Fruit fly (Drosophila melanogaster) whole organism, embryonic: ENCODE results near the gene frm.

ENCODE experiments used
- Abd-B ChIP-seq: fragments of 200-800 bp; sonication (Bioruptor generic); optimal IDR thresholded peaks from 2 replicates; lab custom pipeline; 2018; ENCODE audit warnings: missing biosample characterization, mild to moderate bottlenecking, missing genetic modification characterization, moderate library complexity
- Atf3 ChIP-seq: fragments of 200-800 bp; sonication (Bioruptor generic); optimal IDR thresholded peaks from 3 replicates; lab custom pipeline; 2016; ENCODE audit warnings: missing biosample characterization, missing genetic modification characterization
- BEAF-32 ChIP-seq: fragments of 200-800 bp; sonication (Bioruptor generic); optimal IDR thresholded peaks from 3 replicates; lab custom pipeline; 2017; ENCODE audit warnings: missing biosample characterization, missing genetic modification characterization, mild to moderate bottlenecking, moderate library complexity, missing genetic modification reagents
- CG10147 ChIP-seq: fragments of 200-800 bp; sonication (Bioruptor generic); optimal IDR thresholded peaks from 2 replicates; lab custom pipeline; 2019; ENCODE audit warnings: missing biosample characterization, mild to moderate bottlenecking, missing genetic modification characterization, moderate library complexity
- CG10321 ChIP-seq: fragments of 200-800 bp; sonication (Bioruptor generic); IDR thresholded peaks from 2 replicates; pipeline ENCODE4 v1.3.6; 2022; ENCODE audit warnings: missing biosample characterization, missing genetic modification characterization
- CG10462 ChIP-seq: fragments of 200-800 bp; sonication (Bioruptor generic); optimal IDR thresholded peaks from 2 replicates; lab custom pipeline; 2016; ENCODE audit warnings: missing biosample characterization, missing genetic modification characterization
- CG12104 ChIP-seq: fragments of 200-800 bp; sonication (Bioruptor generic); optimal IDR thresholded peaks from 3 replicates; lab custom pipeline; 2016; ENCODE audit warnings: missing biosample characterization, missing genetic modification characterization
- CG12391 ChIP-seq: fragments of 200-800 bp; sonication (Bioruptor generic); optimal IDR thresholded peaks from 3 replicates; lab custom pipeline; 2018; ENCODE audit warnings: missing biosample characterization, mild to moderate bottlenecking, missing genetic modification characterization, moderate library complexity
- CG13894 ChIP-seq: fragments of 200-800 bp; sonication (Bioruptor generic); optimal IDR thresholded peaks from 3 replicates; lab custom pipeline; 2018; ENCODE audit warnings: missing biosample characterization, mild to moderate bottlenecking, missing genetic modification characterization, moderate library complexity
- CG14014 ChIP-seq: fragments of 200-800 bp; sonication (Bioruptor generic); IDR thresholded peaks from 2 replicates; pipeline ENCODE4 v1.3.6; 2022; ENCODE audit warnings: missing biosample characterization, missing genetic modification characterization
- CG14860 ChIP-seq: fragments of 200-800 bp; sonication (Bioruptor generic); IDR thresholded peaks from 3 replicates; pipeline ENCODE4 v1.3.6; 2022; ENCODE audit warnings: missing biosample characterization, missing genetic modification characterization; ENCODE audit not compliant: partially characterized antibody
- CG15514 ChIP-seq: fragments of 200-800 bp; sonication (Bioruptor generic); optimal IDR thresholded peaks from 3 replicates; lab custom pipeline; 2017; ENCODE audit warnings: missing biosample characterization, missing genetic modification characterization, mild to moderate bottlenecking, moderate library complexity, missing genetic modification reagents
- CG15696 ChIP-seq: fragments of 200-800 bp; sonication (Bioruptor generic); optimal IDR thresholded peaks from 2 replicates; lab custom pipeline; 2019; ENCODE audit warnings: missing biosample characterization, mild to moderate bottlenecking, missing genetic modification characterization, moderate library complexity
- CG1647 ChIP-seq: fragments of 200-800 bp; sonication (Bioruptor generic); optimal IDR thresholded peaks from 3 replicates; lab custom pipeline; 2016; ENCODE audit warnings: missing biosample characterization, missing genetic modification characterization
- CG17829 ChIP-seq: fragments of 200-800 bp; optimal IDR thresholded peaks from 2 replicates; lab custom pipeline; 2019; ENCODE audit warnings: missing biosample characterization, mild to moderate bottlenecking, missing genetic modification characterization, moderate library complexity
- CG2712 ChIP-seq: fragments of 200-800 bp; optimal IDR thresholded peaks from 3 replicates; lab custom pipeline; 2019; ENCODE audit warnings: missing biosample characterization, mild to moderate bottlenecking, missing genetic modification characterization, moderate library complexity
- CG31388 ChIP-seq: fragments of 200-800 bp; sonication (Bioruptor generic); optimal IDR thresholded peaks from 2 replicates; lab custom pipeline; 2016; ENCODE audit warnings: missing biosample characterization, missing genetic modification characterization
- CG33557 ChIP-seq: fragments of 200-800 bp; sonication (Bioruptor generic); optimal IDR thresholded peaks from 2 replicates; lab custom pipeline; 2019; ENCODE audit warnings: missing biosample characterization, mild to moderate bottlenecking, missing genetic modification characterization, moderate library complexity
- CG43689 ChIP-seq: fragments of 200-800 bp; sonication (Bioruptor generic); IDR thresholded peaks from 2 replicates; pipeline ENCODE4 v1.3.6; 2022; ENCODE audit warnings: missing biosample characterization, missing genetic modification characterization
- CG7357 ChIP-seq: fragments of 200-800 bp; sonication (Bioruptor generic); IDR thresholded peaks from 3 replicates; pipeline ENCODE4 v1.3.6; 2022; ENCODE audit warnings: missing biosample characterization, missing genetic modification characterization
- CTCF ChIP-seq: fragments of 200-800 bp; sonication (Bioruptor generic); optimal IDR thresholded peaks from 2 replicates; lab custom pipeline; 2017; ENCODE audit warnings: missing biosample characterization, mild to moderate bottlenecking, missing genetic modification characterization, moderate library complexity
- D19B ChIP-seq: fragments of 200-800 bp; sonication (Bioruptor generic); optimal IDR thresholded peaks from 2 replicates; lab custom pipeline; 2017; ENCODE audit warnings: missing biosample characterization, mild to moderate bottlenecking, missing genetic modification characterization
- Dad ChIP-seq: fragments of 200-800 bp; sonication (Bioruptor generic); optimal IDR thresholded peaks from 3 replicates; lab custom pipeline; 2016; ENCODE audit warnings: missing biosample characterization, missing genetic modification characterization
- Doc3 ChIP-seq: fragments of 200-800 bp; sonication (Bioruptor generic); IDR thresholded peaks from 3 replicates; pipeline ENCODE4 v1.3.6; 2022; ENCODE audit warnings: missing biosample characterization, missing genetic modification characterization; ENCODE audit not compliant: partially characterized antibody
- GATAe ChIP-seq: fragments of 200-800 bp; sonication (Bioruptor generic); conservative IDR thresholded peaks from 2 replicates; pipeline ENCODE4 v1.3.6; 2022; ENCODE audit warnings: missing biosample characterization, missing genetic modification characterization
- Hey ChIP-seq: fragments of 200-800 bp; sonication (Bioruptor generic); optimal IDR thresholded peaks from 3 replicates; lab custom pipeline; 2018; ENCODE audit warnings: missing biosample characterization, mild to moderate bottlenecking, missing genetic modification characterization
- Hsf ChIP-seq: fragments of 200-800 bp; sonication (Bioruptor generic); optimal IDR thresholded peaks from 3 replicates; lab custom pipeline; 2016; ENCODE audit warnings: missing biosample characterization, missing genetic modification characterization
- Kr ChIP-seq: fragments of 200-800 bp; sonication (Bioruptor generic); optimal IDR thresholded peaks from 2 replicates; lab custom pipeline; 2017; ENCODE audit warnings: missing biosample characterization, mild to moderate bottlenecking, missing genetic modification characterization
- MESR4 ChIP-seq: fragments of 200-800 bp; sonication (Bioruptor generic); optimal IDR thresholded peaks from 2 replicates; lab custom pipeline; 2018; ENCODE audit warnings: missing biosample characterization, mild to moderate bottlenecking, missing genetic modification characterization, moderate library complexity
- Med ChIP-seq: fragments of 200-800 bp; sonication (Bioruptor generic); peaks from one replicate; lab custom pipeline; 2016; ENCODE audit warnings: missing biosample characterization, missing genetic modification characterization, mild to moderate bottlenecking, inconsistent platforms, moderate library complexity
- Neu2 ChIP-seq: fragments of 200-800 bp; sonication (Bioruptor generic); optimal IDR thresholded peaks from 3 replicates; lab custom pipeline; 2016; ENCODE audit warnings: missing biosample characterization, missing genetic modification characterization, borderline replicate concordance
- Nf-YA ChIP-seq: fragments of 200-800 bp; sonication (Bioruptor generic); IDR thresholded peaks from 2 replicates; pipeline ENCODE4 v1.3.6; 2022; ENCODE audit warnings: missing biosample characterization, missing genetic modification characterization
- abd-A ChIP-seq: fragments of 200-800 bp; sonication (Bioruptor generic); optimal IDR thresholded peaks from 3 replicates; lab custom pipeline; 2019; ENCODE audit warnings: missing biosample characterization, mild to moderate bottlenecking, missing genetic modification characterization, moderate library complexity
- bsh ChIP-seq, 2 experiments: fragments of 200-800 bp; sonication (Bioruptor generic); optimal IDR thresholded peaks; 2 replicates each; lab custom pipeline; 2017 to 2018; ENCODE audit warnings: mild to moderate bottlenecking in 2 of 2, missing biosample characterization in 2 of 2, missing genetic modification characterization in 2 of 2, moderate library complexity in 1 of 2
- chinmo ChIP-seq: fragments of 200-800 bp; sonication (Bioruptor generic); IDR thresholded peaks from 4 replicates; pipeline ENCODE4 v1.3.6; 2022; ENCODE audit warnings: missing biosample characterization, missing genetic modification characterization; ENCODE audit not compliant: partially characterized antibody
- crp ChIP-seq, 2 experiments: fragments of 200-800 bp; sonication (Bioruptor generic); optimal IDR thresholded peaks; 2 replicates in 1 of 2; 3 replicates in 1 of 2; lab custom pipeline; 2017; ENCODE audit warnings: missing biosample characterization in 2 of 2, missing genetic modification characterization in 2 of 2, mild to moderate bottlenecking in 1 of 2, moderate library complexity in 1 of 2
- ems ChIP-seq: fragments of 200-800 bp; sonication (Bioruptor generic); optimal IDR thresholded peaks from 3 replicates; lab custom pipeline; 2016; ENCODE audit warnings: missing biosample characterization, missing genetic modification characterization
- fu2 ChIP-seq: fragments of 200-800 bp; sonication (Bioruptor generic); optimal IDR thresholded peaks from 2 replicates; lab custom pipeline; 2016; ENCODE audit warnings: missing biosample characterization, missing genetic modification characterization
- jumu ChIP-seq: fragments of 200-800 bp; sonication (Bioruptor generic); optimal IDR thresholded peaks from 3 replicates; lab custom pipeline; 2016; ENCODE audit warnings: missing biosample characterization, missing genetic modification characterization
- lola ChIP-seq, 3 experiments: fragments of >200 bp in 2 of 3; fragments of 200-800 bp in 1 of 3; sonication (Bioruptor generic) in 1 of 3; optimal IDR thresholded peaks; 2 replicates each; lab custom pipeline; 2017 to 2019; ENCODE audit warnings: missing biosample characterization in 3 of 3, missing genetic modification characterization in 3 of 3, mild to moderate bottlenecking in 1 of 3, moderate library complexity in 1 of 3
- mirr ChIP-seq: fragments of 200-800 bp; sonication (Bioruptor generic); optimal IDR thresholded peaks from 3 replicates; lab custom pipeline; 2018; ENCODE audit warnings: missing biosample characterization, mild to moderate bottlenecking, missing genetic modification characterization
- onecut ChIP-seq: fragments of 200-800 bp; sonication (Bioruptor generic); IDR thresholded peaks from 2 replicates; pipeline ENCODE4 v1.3.6; 2022; ENCODE audit warnings: missing biosample characterization, missing genetic modification characterization
- ranshi ChIP-seq: fragments of 200-800 bp; sonication (Bioruptor generic); IDR thresholded peaks from 2 replicates; pipeline ENCODE4 v1.3.6; 2022; ENCODE audit warnings: missing biosample characterization, missing genetic modification characterization
- repo ChIP-seq: fragments of 200-800 bp; sonication (Bioruptor generic); optimal IDR thresholded peaks from 2 replicates; lab custom pipeline; 2016; ENCODE audit warnings: missing biosample characterization, missing genetic modification characterization
- sc ChIP-seq, 3 experiments: fragments of >200 bp in 2 of 3; fragments of 200-800 bp in 1 of 3; sonication (Bioruptor generic) in 1 of 3; optimal IDR thresholded peaks; 2 replicates in 2 of 3; 3 replicates in 1 of 3; lab custom pipeline; 2017; ENCODE audit warnings: mild to moderate bottlenecking in 1 of 3, missing biosample characterization in 1 of 3, missing genetic modification characterization in 1 of 3, missing genetic modification reagents in 1 of 3
- sob ChIP-seq: fragments of 200-800 bp; sonication (Bioruptor generic); IDR thresholded peaks from 2 replicates; pipeline ENCODE4 v1.3.6; 2022; ENCODE audit warnings: missing biosample characterization, missing genetic modification characterization
- trh ChIP-seq: fragments of 200-800 bp; sonication (Bioruptor generic); optimal IDR thresholded peaks from 2 replicates; lab custom pipeline; 2016; ENCODE audit warnings: missing biosample characterization, missing genetic modification characterization

frm gene

DNA sequence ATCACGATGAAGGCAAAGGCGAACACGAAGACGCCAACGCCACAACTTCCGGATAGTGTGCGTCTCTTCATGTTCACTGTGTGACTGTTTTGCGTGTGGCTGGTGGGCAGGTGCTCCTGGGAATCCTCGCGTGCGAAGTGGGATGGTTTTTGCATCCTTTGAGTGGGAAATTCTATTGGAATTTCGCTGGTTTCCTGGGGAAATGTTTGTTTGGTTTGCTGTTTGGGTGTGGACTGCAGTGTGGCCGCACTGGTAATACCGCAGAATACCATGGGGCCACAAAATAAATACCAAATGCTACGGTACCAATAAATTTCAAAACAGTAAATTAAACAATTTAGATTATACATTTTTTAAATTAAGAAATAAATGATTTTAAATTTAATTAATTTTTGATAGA lies 10.4 kb upstream of the frm start, which contains the start of gene sinu (continued):
- TF ChIP-seq Neu2: no peak
- TF ChIP-seq repo (GFP tag; lab: Kevin White, UChicago): no peak
- TF ChIP-seq crp (GFP tag; optimal IDR thresholded peaks at IDR 0.05; lab: Kevin White, UChicago): peak in 1 of 2 experiments; percentile 70
- no peak for TF ChIP-seq ems (GFP tag; lab: Kevin White, UChicago)
- TF ChIP-seq, all 482 proteins: peak for 20

DNA sequence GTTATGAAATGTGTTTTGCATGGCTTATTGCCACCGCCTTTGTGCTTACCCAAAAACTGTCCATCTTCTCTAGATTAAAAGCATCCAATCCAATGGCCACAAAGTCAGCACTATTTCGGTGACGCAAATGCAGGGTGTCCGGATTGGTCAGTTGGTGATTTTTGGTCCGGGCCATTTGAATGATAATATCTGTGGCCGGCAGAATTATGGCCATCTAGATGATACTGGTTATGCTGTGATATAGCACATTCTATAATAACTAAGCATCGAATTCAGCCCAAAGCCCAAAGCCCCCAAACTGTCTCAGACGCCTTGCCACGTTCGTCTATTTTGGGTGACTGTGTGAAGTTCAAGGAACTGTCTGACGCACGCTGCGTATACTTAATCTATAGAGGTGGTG lies 5.2 kb upstream of the frm start:
- TF ChIP-seq CG7357 (GFP tag; lab: Robert Waterston, UW): no peak
- no peak for TF ChIP-seq MESR4 (GFP tag; lab: Kevin White, UChicago)
- no peak for TF ChIP-seq Hsf (GFP tag; lab: Kevin White, UChicago)
- TF ChIP-seq Nf-YA (GFP tag; lab: Robert Waterston, UW): no peak
- TF ChIP-seq fu2 (GFP tag; lab: Kevin White, UChicago): no peak
- TF ChIP-seq bsh (GFP tag; optimal IDR thresholded peaks at IDR 0.05; lab: Kevin White, UChicago): no peak
- TF ChIP-seq CG12391 (tag; lab: Kevin White, UChicago): no peak
- TF ChIP-seq Atf3: no peak
- TF ChIP-seq chinmo (GFP tag; lab: Robert Waterston, UW): 0 out of 4 replicates have a peak, but pooled peaks have one; percentile 32
- no peak for TF ChIP-seq CG14014 (GFP tag; lab: Robert Waterston, UW)
- peak; percentile 71 for TF ChIP-seq abd-A (tag; lab: Kevin White, UChicago)
- TF ChIP-seq CG10462 (GFP tag; lab: Kevin White, UChicago): no peak
- TF ChIP-seq Dad: no peak
- TF ChIP-seq CG43689 (GFP tag; lab: Robert Waterston, UW): no peak
- TF ChIP-seq Kr: no peak
- TF ChIP-seq CG13894 (tag; lab: Kevin White, UChicago): peak; percentile 69
- no peak for TF ChIP-seq lola (GFP tag; optimal IDR thresholded peaks at IDR 0.05; lab: Kevin White, UChicago)
- TF ChIP-seq CTCF (GFP tag; lab: Kevin White, UChicago): no peak

DNA sequence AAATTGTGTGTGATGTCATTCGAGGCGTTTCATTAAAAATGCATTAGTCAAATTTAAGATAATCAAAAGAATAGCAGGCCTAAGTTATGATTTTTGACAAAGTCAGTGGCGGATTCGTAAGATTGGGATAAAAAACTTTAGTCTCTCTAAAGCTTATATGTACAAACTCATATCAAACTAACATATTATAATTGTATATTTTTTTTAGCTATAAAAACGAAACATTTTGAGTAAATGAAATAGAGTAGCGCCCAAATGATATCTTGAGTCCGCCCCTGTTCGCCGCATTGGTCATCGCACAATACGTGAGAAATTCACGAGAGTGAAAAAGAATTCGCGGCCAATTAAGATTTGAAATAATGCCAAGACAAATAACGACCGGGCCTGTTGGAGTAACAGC lies 3.4 kb upstream of the frm start:
- TF ChIP-seq CG17829 (tag; lab: Kevin White, UChicago) (no peak), onecut (0 out of 2 replicates have a peak, but pooled peaks have one; percentile 8), CG12104 (GFP tag; lab: Kevin White, UChicago) (no peak), sob (GFP tag; lab: Robert Waterston, UW) (peak; percentile 78), jumu (GFP tag; lab: Kevin White, UChicago) (no peak), Abd-B (GFP tag; lab: Kevin White, UChicago) (peak; percentile 65), bsh (GFP tag; optimal IDR thresholded peaks at IDR 0.05; lab: Kevin White, UChicago) (peak in 1 of 2 experiments; percentile 46), CG13894 (tag; lab: Kevin White, UChicago) (peak; percentile 33), CG14860 (GFP tag; lab: Robert Waterston, UW) (no peak), CG33557 (GFP tag; lab: Kevin White, UChicago) (no peak), BEAF-32 (GFP tag; lab: Kevin White, UChicago) (no peak), GATAe (GFP tag; lab: Robert Waterston, UW) (0 out of 2 replicates have a peak, but pooled peaks have one; percentile 13), ranshi (peak; percentile 62; the same call in 1 of the 2 replicates), CG10321 (GFP tag; lab: Robert Waterston, UW) (no peak), mirr (GFP tag; lab: Kevin White, UChicago) (no peak), sc (optimal IDR thresholded peaks at IDR 0.05; lab: Kevin White, UChicago) (no peak), sc (GFP tag; optimal IDR thresholded peaks at IDR 0.05; lab: Kevin White, UChicago) (no peak), CG10147 (GFP tag; lab: Kevin White, UChicago) (peak; percentile 60), Doc3 (GFP tag; lab: Robert Waterston, UW) (no peak), CG15514 (GFP tag; lab: Kevin White, UChicago) (peak; percentile 6), CG31388 (GFP tag; lab: Kevin White, UChicago) (no peak), trh (GFP tag; lab: Kevin White, UChicago) (no peak), Med (GFP tag; lab: Kevin White, UChicago) (peak; percentile 79), Hey (tag; lab: Kevin White, UChicago) (no peak), CG1647 (GFP tag; lab: Kevin White, UChicago) (no peak), CG15696 (no peak), CG2712 (tag; lab: Kevin White, UChicago) (peak; percentile 55), D19B (GFP tag; lab: Kevin White, UChicago) (peak; percentile 14)
